Fruit fly (Drosophila melanogaster) S2 (cell line): ENCODE results near the gene CG43391.

Experiments
- CG8478 ChIP-seq: fragments of >200 bp; optimal IDR thresholded peaks from 2 replicates; lab custom pipeline; 2018
- CTCF ChIP-seq, 2 experiments: fragments of >200 bp; optimal IDR thresholded peaks; 2 replicates each; lab custom pipeline; 2018

- TF ChIP-seq CG8478 (lab: Kevin White, UChicago), result no peak
- no peak for TF ChIP-seq CTCF (optimal IDR thresholded peaks at IDR 0.05; lab: Kevin White, UChicago)
Measured at dm6 chr3L:11593778-11594177, 13.0 kb upstream of the CG43391 start.
